Worm (Caenorhabditis elegans) whole organism, late embryonic: Measurements from ENCODE around the gene ddo-2.

ENCODE experiments used
- ceh-22 ChIP-seq: sonication (generic microtip); optimal IDR thresholded peaks from 2 replicates; lab custom pipeline; 2017; ENCODE audit warnings: missing biosample characterization, missing genetic modification characterization
- fkh-6 ChIP-seq: sonication (generic microtip); optimal IDR thresholded peaks from 2 replicates; lab custom pipeline; 2016; ENCODE audit warnings: missing genetic modification characterization, missing compliant biosample characterization
- nhr-11 ChIP-seq: fragments of 150-350 bp; optimal IDR thresholded peaks from 2 replicates; lab custom pipeline; 2014; ENCODE audit warnings: missing biosample characterization, missing genetic modification characterization
- pqm-1 ChIP-seq: sonication (generic microtip); optimal IDR thresholded peaks from 2 replicates; lab custom pipeline; 2016; ENCODE audit warnings: missing genetic modification characterization, missing compliant biosample characterization
- tbx-2 ChIP-seq: sonication (generic microtip); optimal IDR thresholded peaks from 2 replicates; lab custom pipeline; 2016; ENCODE audit warnings: missing genetic modification characterization, missing compliant biosample characterization
- unc-55 ChIP-seq: sonication (generic microtip); optimal IDR thresholded peaks from 2 replicates; lab custom pipeline; 2017; ENCODE audit warnings: missing biosample characterization, missing genetic modification reagents, missing genetic modification characterization

ce11 chrV:7439807-7440206 is 4.3 kb upstream of the ddo-2 start, which contains the start of gene try-13:
- no peak for TF ChIP-seq tbx-2 (tag; lab: Kevin White, UChicago)
- TF ChIP-seq pqm-1: no peak
- TF ChIP-seq nhr-11 (tag; lab: Kevin White, UChicago): no peak
- TF ChIP-seq ceh-22 (tag; lab: Kevin White, UChicago): no peak
- no peak for TF ChIP-seq fkh-6 (tag; lab: Kevin White, UChicago)
- TF ChIP-seq unc-55: no peak
